Worm (Caenorhabditis elegans) whole organism, L1 larva: ENCODE results near the gene D1005.6.
A peak's percentile ranks its signal among the peaks of the same experiment; 100 is the strongest.

Experiments used
- ama-1 ChIP-seq: fragments of 150-350 bp; optimal IDR thresholded peaks from 2 replicates; lab custom pipeline; 2014
- ceh-82 ChIP-seq, 3 experiments: fragments of 150-350 bp in 1 of 3; sonication (generic microtip) in 2 of 3; optimal IDR thresholded peaks; 2 replicates each; lab custom pipeline; 2014 to 2017; ENCODE audit warnings: missing biosample characterization in 3 of 3, missing genetic modification characterization in 3 of 3
- efl-1 ChIP-seq, 4 experiments: fragments of 150-350 bp; optimal IDR thresholded peaks in 3 of 4; peaks in 1 of 4; 1 replicate in 1 of 4; 2 replicates in 3 of 4; lab custom pipeline; 2014; ENCODE audit warnings: missing biosample characterization in 2 of 4, missing genetic modification characterization in 2 of 4, missing genetic modification reagents in 2 of 4
- elt-3 ChIP-seq, 6 experiments: fragments of 150-350 bp in 1 of 6; sonication (generic microtip); optimal IDR thresholded peaks; 2 replicates each; lab custom pipeline; 2017 to 2018; ENCODE audit warnings: missing biosample characterization in 6 of 6, missing genetic modification characterization in 6 of 6, inconsistent platforms in 1 of 6
- fkh-10 ChIP-seq: sonication (generic microtip); optimal IDR thresholded peaks from 2 replicates; lab custom pipeline; 2017; ENCODE audit warnings: missing biosample characterization, missing genetic modification reagents, missing genetic modification characterization
- lsy-2 ChIP-seq, 2 experiments: fragments of 150-350 bp; optimal IDR thresholded peaks; 2 replicates each; lab custom pipeline; 2014; ENCODE audit warnings: missing biosample characterization in 2 of 2, missing genetic modification characterization in 2 of 2
- mdl-1 ChIP-seq, 2 experiments: fragments of 150-350 bp; optimal IDR thresholded peaks; 2 replicates each; lab custom pipeline; 2014 to 2017; ENCODE audit warnings: missing biosample characterization in 2 of 2, missing genetic modification characterization in 2 of 2, inconsistent platforms in 1 of 2
- nhr-11 ChIP-seq: fragments of 150-350 bp; optimal IDR thresholded peaks from 2 replicates; lab custom pipeline; 2014; ENCODE audit warnings: missing biosample characterization, missing genetic modification characterization
- nhr-76 ChIP-seq: sonication (generic microtip); optimal IDR thresholded peaks from 2 replicates; lab custom pipeline; 2017; ENCODE audit warnings: missing biosample characterization, missing genetic modification characterization
- tlp-1 ChIP-seq: fragments of 150-350 bp; optimal IDR thresholded peaks from 2 replicates; lab custom pipeline; 2014; ENCODE audit warnings: missing biosample characterization, missing genetic modification characterization
- unc-62 ChIP-seq: fragments of 150-350 bp; optimal IDR thresholded peaks from 2 replicates; lab custom pipeline; 2014; ENCODE audit warnings: missing biosample characterization, missing genetic modification reagents, missing genetic modification characterization
- ztf-11 ChIP-seq, 2 experiments: sonication (generic microtip); optimal IDR thresholded peaks; 2 replicates each; lab custom pipeline; 2016 to 2017; ENCODE audit warnings: missing genetic modification characterization in 2 of 2, missing biosample characterization in 1 of 2, missing compliant biosample characterization in 1 of 2

DNA sequence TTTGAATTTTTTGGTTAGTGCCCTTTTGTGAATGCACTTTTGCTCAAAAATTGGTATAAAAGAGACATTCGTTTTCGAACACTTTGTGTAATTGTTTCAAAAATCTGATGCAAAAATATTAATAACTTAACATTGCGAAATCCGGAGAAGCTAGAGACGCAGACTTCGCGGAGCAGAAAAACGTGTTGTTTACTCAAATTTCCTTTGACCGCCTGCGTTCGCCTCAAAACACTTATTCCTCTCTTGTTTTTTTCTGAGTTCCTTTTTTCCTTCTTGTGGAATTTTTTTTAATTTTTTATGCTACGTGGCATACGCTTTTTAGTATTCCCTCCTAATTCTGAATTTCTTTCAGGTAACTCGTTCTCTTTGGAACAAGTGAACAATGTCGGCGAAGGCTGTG is 14.6 kb upstream of the D1005.6 start, which contains the start of gene acly-1:
- TF ChIP-seq efl-1 (optimal IDR thresholded peaks at IDR 0.05; lab: Kevin White, UChicago) (no peak), efl-1 (GFP tag; optimal IDR thresholded peaks at IDR 0.05 in 1 of 2; lab: Kevin White, UChicago) (peak in 1 of 2 experiments; percentile 21), fkh-10 (no peak), tlp-1 (no peak), lsy-2 (tag; optimal IDR thresholded peaks at IDR 0.05; lab: Kevin White, UChicago) (no peak), elt-3 (tag; optimal IDR thresholded peaks at IDR 0.05; lab: Kevin White, UChicago) (no peak), unc-62 (no peak), nhr-76 (tag; lab: Kevin White, UChicago) (no peak), ztf-11 (tag; optimal IDR thresholded peaks at IDR 0.05; lab: Kevin White, UChicago) (no peak), ama-1 (lab: Kevin White, UChicago) (no peak), nhr-11 (tag; lab: Kevin White, UChicago) (no peak), mdl-1 (tag; optimal IDR thresholded peaks at IDR 0.05; lab: Kevin White, UChicago) (no peak), ceh-82 (tag; optimal IDR thresholded peaks at IDR 0.05; lab: Kevin White, UChicago) (peak in 2 of 3 experiments; percentile 18 to 21)
